Worm (Caenorhabditis elegans) whole organism, young adult: ENCODE measurements around the gene K09A9.6.
A peak's percentile ranks its signal among the peaks of the same experiment; 100 is the strongest.

Experiments
- B0336.3 ChIP-seq: fragments of 200-800 bp; sonication (Bioruptor generic); IDR thresholded peaks from 2 replicates; pipeline ENCODE4 v1.3.6; 2022; ENCODE audit warnings: missing genetic modification characterization, missing compliant biosample characterization
- D2030.7 ChIP-seq: fragments of 200-800 bp; sonication (Bioruptor generic); IDR thresholded peaks from 2 replicates; pipeline ENCODE4 v1.3.6; 2022; ENCODE audit warnings: missing genetic modification reagents, missing genetic modification characterization, missing compliant biosample characterization
- F22D6.2 ChIP-seq: sonication (generic microtip); optimal IDR thresholded peaks from 2 replicates; lab custom pipeline; 2016; ENCODE audit warnings: mild to moderate bottlenecking, missing genetic modification characterization, missing compliant biosample characterization
- F39B2.1 ChIP-seq: fragments of 200-800 bp; sonication (Bioruptor generic); IDR thresholded peaks from 2 replicates; pipeline ENCODE4 v1.3.6; 2022; ENCODE audit warnings: missing genetic modification reagents, missing genetic modification characterization, missing compliant biosample characterization
- F49E8.2 ChIP-seq: sonication (generic microtip); optimal IDR thresholded peaks from 3 replicates; lab custom pipeline; 2017; ENCODE audit warnings: missing genetic modification characterization, mild to moderate bottlenecking, missing compliant biosample characterization, antibody characterized with exemption, moderate library complexity; ENCODE audit not compliant: insufficient read depth
- F57C9.4 ChIP-seq: sonication (generic microtip); optimal IDR thresholded peaks from 2 replicates; lab custom pipeline; 2017; ENCODE audit warnings: mild to moderate bottlenecking, missing genetic modification characterization, missing compliant biosample characterization
- ZK185.1 ChIP-seq: sonication (generic microtip); optimal IDR thresholded peaks from 2 replicates; lab custom pipeline; 2016; ENCODE audit warnings: mild to moderate bottlenecking, missing genetic modification characterization, missing compliant biosample characterization; ENCODE audit not compliant: poor library complexity, severe bottlenecking
- atf-7 ChIP-seq: sonication (generic microtip); optimal IDR thresholded peaks from 2 replicates; lab custom pipeline; 2017; ENCODE audit warnings: mild to moderate bottlenecking, missing genetic modification characterization, missing compliant biosample characterization
- attf-5 ChIP-seq: fragments of 200-800 bp; sonication (Bioruptor generic); optimal IDR thresholded peaks from 2 replicates; lab custom pipeline; 2018; ENCODE audit warnings: mild to moderate bottlenecking, missing genetic modification characterization, missing compliant biosample characterization
- attf-6 ChIP-seq: fragments of 200-800 bp; sonication (Bioruptor generic); IDR thresholded peaks from 2 replicates; pipeline ENCODE4 v1.3.6; 2022; ENCODE audit warnings: missing genetic modification reagents, missing genetic modification characterization, missing compliant biosample characterization
- bed-1 ChIP-seq: fragments of 200-800 bp; sonication (Bioruptor generic); IDR thresholded peaks from 2 replicates; pipeline ENCODE4 v1.3.6; 2022; ENCODE audit warnings: missing genetic modification reagents, missing genetic modification characterization, missing compliant biosample characterization
- cebp-1 ChIP-seq, 2 experiments: fragments of 200-800 bp in 1 of 2; sonication (Bioruptor generic) in 1 of 2; sonication (generic microtip) in 1 of 2; IDR thresholded peaks in 1 of 2; optimal IDR thresholded peaks in 1 of 2; 2 replicates each; pipeline versions ENCODE4 v1.3.6 to Lab custom; 2017 to 2022; ENCODE audit warnings: missing compliant biosample characterization in 2 of 2, missing genetic modification characterization in 2 of 2, mild to moderate bottlenecking in 1 of 2, missing genetic modification reagents in 1 of 2, moderate library complexity in 1 of 2
- ceh-27 ChIP-seq: fragments of 200-800 bp; sonication (Bioruptor generic); optimal IDR thresholded peaks from 2 replicates; lab custom pipeline; 2018; ENCODE audit warnings: mild to moderate bottlenecking, missing genetic modification characterization, moderate library complexity, missing compliant biosample characterization
- ceh-58 ChIP-seq: fragments of 200-800 bp; sonication (Bioruptor generic); IDR thresholded peaks from 2 replicates; pipeline ENCODE4 v1.3.6; 2022; ENCODE audit warnings: missing genetic modification characterization, missing compliant biosample characterization
- ets-4 ChIP-seq: fragments of 200-800 bp; sonication (Bioruptor generic); optimal IDR thresholded peaks from 2 replicates; lab custom pipeline; 2018; ENCODE audit warnings: mild to moderate bottlenecking, missing genetic modification characterization, missing compliant biosample characterization
- hlh-12 ChIP-seq: sonication (generic microtip); optimal IDR thresholded peaks from 2 replicates; lab custom pipeline; 2016; ENCODE audit warnings: missing genetic modification characterization, missing compliant biosample characterization
- hlh-26 ChIP-seq: fragments of 200-800 bp; sonication (Bioruptor generic); conservative IDR thresholded peaks from 2 replicates; pipeline ENCODE4 v1.3.6; 2022; ENCODE audit warnings: missing genetic modification reagents, missing genetic modification characterization, missing compliant biosample characterization
- hmg-20 ChIP-seq: fragments of 200-800 bp; sonication (Bioruptor generic); IDR thresholded peaks from 2 replicates; pipeline ENCODE4 v1.3.6; 2022; ENCODE audit warnings: missing genetic modification reagents, missing genetic modification characterization, missing compliant biosample characterization
- let-526 ChIP-seq: fragments of 200-800 bp; sonication (Bioruptor generic); IDR thresholded peaks from 2 replicates; pipeline ENCODE4 v1.3.6; 2022; ENCODE audit warnings: missing genetic modification reagents, missing genetic modification characterization, missing compliant biosample characterization
- let-607 ChIP-seq, 2 experiments: fragments of 200-800 bp in 1 of 2; sonication (Bioruptor generic) in 1 of 2; sonication (generic microtip) in 1 of 2; optimal IDR thresholded peaks; 2 replicates each; lab custom pipeline; 2016 to 2018; ENCODE audit warnings: mild to moderate bottlenecking in 2 of 2, missing compliant biosample characterization in 2 of 2, missing genetic modification characterization in 2 of 2, moderate library complexity in 2 of 2, missing genotype in 1 of 2
- lin-35 ChIP-seq, 3 experiments: fragments of 150-350 bp in 2 of 3; sonication (generic microtip) in 1 of 3; optimal IDR thresholded peaks; 2 replicates each; lab custom pipeline; 2014 to 2018; ENCODE audit warnings: missing biosample characterization in 3 of 3, missing genetic modification characterization in 3 of 3, missing genetic modification reagents in 3 of 3
- lin-54 ChIP-seq: fragments of 200-800 bp; sonication (Bioruptor generic); optimal IDR thresholded peaks from 2 replicates; lab custom pipeline; 2018; ENCODE audit warnings: mild to moderate bottlenecking, missing genetic modification characterization, missing compliant biosample characterization
- lir-1 ChIP-seq: fragments of 200-800 bp; sonication (Bioruptor generic); conservative IDR thresholded peaks from 2 replicates; pipeline ENCODE4 v1.3.6; 2022; ENCODE audit warnings: missing genetic modification reagents, missing genetic modification characterization, missing compliant biosample characterization
- lsy-27 ChIP-seq: sonication (generic microtip); optimal IDR thresholded peaks from 2 replicates; lab custom pipeline; 2017; ENCODE audit warnings: missing genetic modification characterization, mild to moderate bottlenecking, missing compliant biosample characterization, antibody characterized with exemption, missing genotype, borderline replicate concordance; ENCODE audit not compliant: insufficient read depth
- madf-3 ChIP-seq: fragments of 200-800 bp; sonication (Bioruptor generic); IDR thresholded peaks from 2 replicates; pipeline ENCODE4 v1.3.6; 2022; ENCODE audit warnings: missing genetic modification reagents, missing genetic modification characterization, missing compliant biosample characterization
- madf-8 ChIP-seq: fragments of 200-800 bp; sonication (Bioruptor generic); conservative IDR thresholded peaks from 2 replicates; pipeline ENCODE4 v1.3.6; 2022; ENCODE audit warnings: missing genetic modification reagents, missing genetic modification characterization, missing compliant biosample characterization
- nhr-120 ChIP-seq: fragments of 200-800 bp; sonication (Bioruptor generic); IDR thresholded peaks from 2 replicates; pipeline ENCODE4 v1.3.6; 2022; ENCODE audit warnings: missing genetic modification characterization, missing compliant biosample characterization
- nhr-90 ChIP-seq: sonication (generic microtip); optimal IDR thresholded peaks from 2 replicates; lab custom pipeline; 2016; ENCODE audit warnings: missing genotype, mild to moderate bottlenecking, missing genetic modification characterization, missing compliant biosample characterization
- pha-4 ChIP-seq: fragments of 150-350 bp; sonication (generic microtip); optimal IDR thresholded peaks from 2 replicates; lab custom pipeline; 2014; ENCODE audit warnings: missing biosample characterization, missing genetic modification reagents, missing genetic modification characterization
- rpc-1 ChIP-seq, 2 experiments: fragments of 150-350 bp in 1 of 2; sonication (generic microtip) in 1 of 2; optimal IDR thresholded peaks; 2 replicates each; lab custom pipeline; 2014 to 2018; ENCODE audit warnings: missing biosample characterization in 1 of 2, missing genetic modification characterization in 1 of 2, missing genetic modification reagents in 1 of 2, missing genotype in 1 of 2
- tbx-9 ChIP-seq: sonication (generic microtip); optimal IDR thresholded peaks from 2 replicates; lab custom pipeline; 2016; ENCODE audit warnings: borderline replicate concordance, missing genetic modification characterization, inconsistent platforms, missing compliant biosample characterization
- ztf-28 ChIP-seq: fragments of 200-800 bp; sonication (Bioruptor generic); IDR thresholded peaks from 2 replicates; pipeline ENCODE4 v1.3.6; 2022; ENCODE audit warnings: missing genetic modification reagents, missing genetic modification characterization, missing compliant biosample characterization
- ztf-3 ChIP-seq: fragments of 200-800 bp; sonication (Bioruptor generic); optimal IDR thresholded peaks from 2 replicates; lab custom pipeline; 2018; ENCODE audit warnings: mild to moderate bottlenecking, missing genetic modification characterization, missing compliant biosample characterization
- ztf-6 ChIP-seq: fragments of 200-800 bp; sonication (Bioruptor generic); IDR thresholded peaks from 2 replicates; pipeline ENCODE4 v1.3.6; 2022; ENCODE audit warnings: missing genetic modification reagents, missing genetic modification characterization, missing compliant biosample characterization

Gene K09A9.6

DNA sequence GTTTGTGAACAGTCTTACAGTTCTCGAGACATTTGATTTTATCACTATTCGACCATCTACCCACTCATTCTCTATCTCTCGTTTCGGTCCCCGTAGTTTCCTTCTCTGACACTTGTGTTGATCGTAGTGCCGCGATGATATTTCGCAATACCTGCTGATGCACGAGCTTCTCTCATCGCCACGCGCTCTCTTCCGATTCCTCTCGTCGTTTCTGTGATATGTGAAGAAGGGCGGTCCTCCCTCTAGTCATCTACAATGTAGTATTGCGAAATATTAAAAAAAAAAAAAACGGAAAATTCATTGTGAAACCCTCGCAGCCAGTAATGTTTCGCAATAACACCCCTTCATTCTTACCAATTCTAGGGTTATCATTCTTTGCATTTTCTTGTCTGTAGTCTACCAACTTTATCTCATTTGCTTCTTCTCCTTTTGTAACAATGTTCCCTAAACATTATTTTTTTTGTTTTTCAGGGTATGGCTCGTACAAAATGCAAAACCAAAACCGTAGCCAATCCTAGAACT lies 30.5 kb downstream of the K09A9.6 start, which contains the start of gene nipi-3 (continued):
- TF ChIP-seq pha-4 (tag; lab: Kevin White, UChicago), result peak; percentile 92
- TF ChIP-seq lin-54 (GFP tag; lab: Kevin White, UChicago), result peak; percentile 53
- peak; percentile 73 to 91 for TF ChIP-seq let-607 (tag; optimal IDR thresholded peaks at IDR 0.05; lab: Kevin White, UChicago)
- TF ChIP-seq B0336.3 (GFP tag; lab: Robert Waterston, UW), result peak; percentile 73
- peak in 1 of 3 experiments; percentile 85 for TF ChIP-seq lin-35 (GFP tag; optimal IDR thresholded peaks at IDR 0.05; lab: Kevin White, UChicago)

DNA sequence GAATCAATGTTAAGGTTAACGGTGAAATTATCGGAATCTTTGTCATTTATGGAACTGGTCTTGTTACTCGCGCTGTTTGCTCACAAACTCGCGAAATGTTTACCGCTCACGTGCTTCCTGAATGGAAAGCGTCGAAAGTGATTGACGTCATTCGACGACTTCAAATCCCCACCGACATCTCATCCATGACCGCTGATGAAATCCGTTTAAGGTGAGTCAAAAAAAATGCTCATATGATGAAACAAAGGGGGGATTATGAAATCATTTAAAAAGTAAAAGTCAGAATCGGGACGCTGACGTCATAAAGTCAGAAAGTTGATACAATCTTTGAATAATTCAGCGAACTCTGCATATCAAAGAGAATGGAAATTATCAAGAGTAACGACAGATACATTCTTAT lies 31.6 kb downstream of the K09A9.6 start:
- no peak for TF ChIP-seq let-607 (tag; optimal IDR thresholded peaks at IDR 0.05; lab: Kevin White, UChicago)
- TF ChIP-seq madf-8 (GFP tag; lab: Robert Waterston, UW), result no peak
- TF ChIP-seq rpc-1 (optimal IDR thresholded peaks at IDR 0.05; lab: Kevin White, UChicago), result no peak
- no peak for TF ChIP-seq rpc-1 (tag; optimal IDR thresholded peaks at IDR 0.05; lab: Kevin White, UChicago)
- TF ChIP-seq attf-6 (GFP tag; lab: Robert Waterston, UW), result no peak
- no peak for TF ChIP-seq lsy-27 (tag; lab: Kevin White, UChicago)
- no peak for TF ChIP-seq F22D6.2
- no peak for TF ChIP-seq madf-3 (GFP tag; lab: Robert Waterston, UW)
- TF ChIP-seq D2030.7 (GFP tag; lab: Robert Waterston, UW), result no peak
- TF ChIP-seq ets-4 (GFP tag; lab: Kevin White, UChicago), result no peak
- peak; percentile 35; the same call in 1 of the 2 replicates for TF ChIP-seq cebp-1 (GFP tag; IDR thresholded peaks at IDR 0.05; lab: Robert Waterston, UW)
- TF ChIP-seq cebp-1 (tag; optimal IDR thresholded peaks at IDR 0.05; lab: Kevin White, UChicago), result peak; percentile 97
- no peak for TF ChIP-seq F39B2.1 (GFP tag; lab: Robert Waterston, UW)
- TF ChIP-seq lir-1 (GFP tag; lab: Robert Waterston, UW), result 0 out of 2 replicates have a peak, but pooled peaks have one; percentile 19
- no peak for TF ChIP-seq tbx-9
- TF ChIP-seq F57C9.4 (tag; lab: Kevin White, UChicago), result no peak
- no peak for TF ChIP-seq pha-4 (tag; lab: Kevin White, UChicago)
- TF ChIP-seq lin-54 (GFP tag; lab: Kevin White, UChicago), result no peak
- peak in 1 of 3 experiments; percentile 44 for TF ChIP-seq lin-35 (GFP tag; optimal IDR thresholded peaks at IDR 0.05; lab: Kevin White, UChicago)
- TF ChIP-seq hlh-12 (tag; lab: Kevin White, UChicago), result no peak
- TF ChIP-seq let-526, result no peak
- TF ChIP-seq ztf-28 (GFP tag; lab: Robert Waterston, UW), result no peak
- peak; percentile 30 for TF ChIP-seq atf-7 (tag; lab: Kevin White, UChicago)
- no peak for TF ChIP-seq F49E8.2 (tag; lab: Kevin White, UChicago)
- TF ChIP-seq ceh-58 (GFP tag; lab: Robert Waterston, UW), result no peak
- no peak for TF ChIP-seq bed-1 (GFP tag; lab: Robert Waterston, UW)
- TF ChIP-seq ZK185.1 (tag; lab: Kevin White, UChicago), result no peak
- no peak for TF ChIP-seq attf-5 (GFP tag; lab: Kevin White, UChicago)
- TF ChIP-seq hlh-26 (GFP tag; lab: Robert Waterston, UW), result no peak
- no peak for TF ChIP-seq hmg-20 (GFP tag; lab: Robert Waterston, UW)
- TF ChIP-seq ztf-6 (GFP tag; lab: Robert Waterston, UW), result no peak
- no peak for TF ChIP-seq nhr-90 (tag; lab: Kevin White, UChicago)
- no peak for TF ChIP-seq ztf-3
- TF ChIP-seq ceh-27 (GFP tag; lab: Kevin White, UChicago), result no peak
- no peak for TF ChIP-seq nhr-120 (GFP tag; lab: Robert Waterston, UW)
- TF ChIP-seq, all 124 proteins: peak for 4
